Worm (Caenorhabditis elegans): ENCODE measurements around the gene otpl-3.

Gene otpl-3

DNA sequence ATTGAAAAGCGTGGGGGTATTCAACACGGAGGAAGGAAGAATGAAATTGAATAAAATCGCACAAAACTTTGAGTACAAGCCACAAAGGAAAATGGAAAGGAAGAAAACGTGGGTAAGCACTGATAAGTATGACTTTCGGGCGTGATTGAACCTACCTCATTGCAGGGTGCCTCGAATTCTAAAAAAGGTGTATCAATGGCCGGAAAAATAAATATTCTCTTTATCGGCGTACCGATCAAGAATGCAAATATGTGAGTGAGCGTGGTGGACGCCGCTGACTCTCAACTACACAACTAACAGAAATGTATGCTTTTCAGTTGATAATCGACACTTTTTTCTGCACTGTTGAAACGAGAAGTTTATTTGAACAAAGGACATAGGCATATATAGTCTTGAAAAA lies at the start of gene otpl-3:
otpl-3 (minus strand) TSS at position 304 of the 400 bp plus-strand sequence.
- TF ChIP-seq unc-62 (GFP tag; optimal IDR thresholded peaks at IDR 0.05), result no peak

DNA sequence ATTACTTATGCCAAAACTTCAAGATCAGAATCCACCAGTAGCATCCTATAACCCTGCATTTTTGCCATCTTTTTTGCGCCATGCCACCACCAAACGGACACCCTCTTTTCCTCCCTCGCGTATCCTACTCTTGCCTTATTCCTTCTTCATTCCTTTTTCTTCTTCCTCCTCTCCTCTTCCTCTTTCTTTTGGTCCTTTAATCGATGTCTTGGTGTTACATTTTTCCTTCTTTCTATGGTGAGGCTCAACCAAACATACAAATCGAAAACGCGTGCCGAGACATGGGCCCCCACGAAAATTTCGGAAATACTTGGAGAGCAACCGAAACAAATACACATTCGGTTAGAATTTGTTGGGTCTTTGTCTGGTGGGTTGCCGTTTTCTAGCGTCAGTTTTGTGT lies 46.7 kb upstream of the otpl-3 start:
- TF ChIP-seq unc-62 (GFP tag; optimal IDR thresholded peaks at IDR 0.05), result no peak

DNA sequence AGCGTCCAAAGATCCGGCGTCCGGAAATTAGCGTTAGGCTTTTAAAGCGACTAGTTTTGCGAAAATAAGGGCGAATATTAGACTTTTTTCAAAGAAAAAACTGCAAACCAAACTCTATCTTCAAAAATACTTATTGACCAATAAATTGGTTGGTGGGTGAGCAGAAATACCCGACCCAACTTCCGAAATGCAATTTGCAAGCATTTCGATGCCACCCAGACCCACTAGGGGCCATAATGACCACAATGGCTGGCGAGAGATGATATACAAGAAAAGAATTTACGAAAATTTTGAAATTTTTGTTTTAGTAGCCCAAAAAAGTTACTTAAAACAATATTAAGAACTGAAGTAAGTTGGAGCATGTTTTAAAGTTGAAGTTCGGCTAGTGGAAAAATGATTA lies 45.6 kb upstream of the otpl-3 start:
- TF ChIP-seq unc-62 (GFP tag; optimal IDR thresholded peaks at IDR 0.05), result no peak

DNA sequence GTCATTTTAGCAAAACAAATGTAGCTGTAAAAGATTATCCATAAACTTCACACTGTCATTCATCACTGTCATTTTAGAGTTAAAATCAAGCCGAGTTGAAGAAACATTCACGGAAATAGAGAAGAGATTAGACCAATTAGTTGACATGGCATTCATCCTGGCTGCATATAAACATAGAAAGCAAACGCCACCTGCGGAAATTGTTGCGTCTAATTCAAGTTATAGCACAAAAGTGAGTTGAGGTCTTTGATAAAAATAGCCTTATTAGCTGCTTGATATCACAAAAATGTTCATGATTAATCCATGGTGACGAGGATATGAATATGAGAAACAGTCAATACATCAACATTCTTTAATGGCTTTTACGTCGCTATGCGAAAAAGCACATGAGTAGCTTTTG lies 44.0 kb upstream of the otpl-3 start:
- TF ChIP-seq unc-62 (GFP tag; optimal IDR thresholded peaks at IDR 0.05), result no peak

DNA sequence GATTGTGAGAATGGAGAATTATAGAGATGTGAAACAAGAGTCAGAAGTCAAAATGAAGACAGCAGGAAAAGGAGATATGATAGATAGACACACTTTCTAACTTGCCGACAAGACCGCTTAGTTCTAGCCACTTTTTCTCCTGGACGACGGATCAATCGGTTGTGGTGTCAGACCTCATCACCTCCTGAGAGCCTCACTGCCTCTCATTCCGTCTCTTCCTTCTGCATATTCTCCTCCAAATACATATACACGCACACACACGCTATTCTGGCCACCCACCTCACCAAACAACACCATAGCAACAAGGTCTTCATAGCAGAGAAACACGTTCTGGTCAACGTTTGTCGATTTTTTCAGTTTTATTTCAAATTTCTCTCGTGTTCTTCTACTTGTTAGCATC lies 42.5 kb upstream of the otpl-3 start, which contains the start of gene F01E11.3:
F01E11.3 (plus strand) TSS at position 301 of the 400 bp plus-strand sequence.
- no peak for TF ChIP-seq unc-62 (GFP tag; optimal IDR thresholded peaks at IDR 0.05)

DNA sequence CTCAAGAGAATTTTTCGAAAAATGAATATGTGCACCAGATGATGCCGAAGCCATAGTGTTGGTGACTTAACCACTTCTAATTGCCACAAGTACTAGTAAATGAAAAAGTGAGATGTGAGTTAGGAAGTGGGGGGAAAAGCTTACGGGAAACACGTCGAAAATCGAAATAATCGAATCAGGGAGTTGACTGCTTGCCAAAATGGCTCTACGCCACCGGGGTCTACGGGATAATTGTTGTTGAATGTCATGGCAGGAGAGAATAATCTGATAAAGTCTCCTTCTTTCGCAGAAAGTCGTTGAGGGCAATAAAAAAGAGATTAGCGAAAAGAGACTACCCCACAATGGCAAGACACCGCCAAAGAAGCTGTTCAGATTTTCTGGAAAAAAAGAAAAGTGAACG lies 39.3 kb upstream of the otpl-3 start:
- TF ChIP-seq unc-62 (GFP tag; optimal IDR thresholded peaks at IDR 0.05), result no peak

DNA sequence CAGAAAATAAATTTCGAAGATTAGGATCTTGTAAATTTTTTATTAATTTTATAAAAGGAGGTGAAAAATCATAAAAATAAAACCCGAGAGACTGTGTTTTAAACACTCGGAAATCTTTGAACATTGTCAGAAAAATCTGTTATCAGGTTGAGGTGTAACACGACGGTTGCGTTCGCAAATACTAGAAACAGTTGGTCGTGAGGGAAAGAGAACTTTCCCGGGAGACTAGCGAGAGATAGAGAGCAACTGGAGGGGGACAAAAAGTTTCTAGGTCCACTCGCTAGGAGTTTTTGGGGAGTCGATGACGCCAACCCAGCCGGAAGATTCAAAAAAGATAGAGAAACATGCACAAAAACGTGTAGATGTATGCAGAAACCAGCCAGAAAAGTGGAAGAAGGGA lies 37.8 kb upstream of the otpl-3 start:
- TF ChIP-seq unc-62 (GFP tag; optimal IDR thresholded peaks at IDR 0.05), result no peak

DNA sequence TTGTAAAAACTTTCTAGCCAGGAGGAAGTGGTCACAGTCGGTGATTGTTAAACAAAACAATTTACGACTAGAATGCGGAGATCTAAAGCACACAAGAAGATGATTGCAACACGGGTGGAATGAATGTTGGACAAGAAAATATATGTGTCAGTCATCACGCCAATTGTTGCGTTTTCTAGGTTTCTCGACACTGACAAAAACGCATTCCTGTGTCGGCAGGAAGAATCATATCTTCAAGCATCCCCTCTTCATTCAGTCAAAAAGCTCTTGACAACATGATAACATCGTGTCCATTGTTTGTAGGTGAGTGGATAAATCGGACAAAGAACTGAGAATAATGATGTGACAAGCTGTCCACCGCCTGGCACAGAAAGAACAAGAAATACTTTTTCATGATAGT lies 35.0 kb upstream of the otpl-3 start:
- no peak for TF ChIP-seq unc-62 (GFP tag; optimal IDR thresholded peaks at IDR 0.05)

DNA sequence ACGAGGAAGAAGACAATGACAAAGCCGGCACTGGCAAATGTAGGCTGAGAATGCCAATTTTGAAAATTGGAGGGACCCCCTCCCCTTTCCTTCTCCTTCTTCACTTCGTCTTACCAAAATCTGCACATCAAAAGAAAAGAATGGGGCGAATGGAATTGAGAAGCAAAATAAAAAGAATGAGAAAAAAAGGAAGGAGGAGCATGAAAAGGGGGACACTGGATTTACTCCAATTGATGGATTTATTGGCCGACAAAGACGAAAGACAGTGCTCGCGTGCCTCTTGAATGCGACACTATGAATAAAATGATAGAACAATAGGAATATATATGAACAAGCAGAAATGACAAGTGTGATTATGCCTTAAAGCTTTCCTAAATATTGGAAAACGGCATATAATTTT lies 34.4 kb upstream of the otpl-3 start:
- TF ChIP-seq unc-62 (GFP tag; optimal IDR thresholded peaks at IDR 0.05), result no peak

DNA sequence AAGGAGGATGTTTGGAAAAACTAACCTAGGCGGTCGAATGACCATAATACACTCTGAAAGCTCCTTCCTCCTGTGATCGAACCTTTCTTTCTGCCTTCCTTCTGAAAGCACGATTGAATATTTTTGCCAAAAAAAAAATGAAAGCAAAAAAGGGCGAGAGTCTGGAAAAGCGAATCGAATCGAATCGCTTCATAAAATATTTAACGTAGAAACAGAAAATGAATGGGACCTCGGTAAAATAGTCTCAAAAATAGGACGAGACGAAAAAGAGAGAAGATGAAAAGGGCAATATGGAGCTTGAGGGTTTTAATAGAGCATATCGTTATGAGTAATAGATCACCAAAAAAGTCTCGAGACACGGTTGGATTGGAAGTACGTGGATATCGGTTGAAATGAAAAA lies 31.7 kb upstream of the otpl-3 start, which contains the start of gene inx-1:
inx-1 (minus strand) TSS at position 101 of the 400 bp plus-strand sequence.
- no peak for TF ChIP-seq unc-62 (GFP tag; optimal IDR thresholded peaks at IDR 0.05)

DNA sequence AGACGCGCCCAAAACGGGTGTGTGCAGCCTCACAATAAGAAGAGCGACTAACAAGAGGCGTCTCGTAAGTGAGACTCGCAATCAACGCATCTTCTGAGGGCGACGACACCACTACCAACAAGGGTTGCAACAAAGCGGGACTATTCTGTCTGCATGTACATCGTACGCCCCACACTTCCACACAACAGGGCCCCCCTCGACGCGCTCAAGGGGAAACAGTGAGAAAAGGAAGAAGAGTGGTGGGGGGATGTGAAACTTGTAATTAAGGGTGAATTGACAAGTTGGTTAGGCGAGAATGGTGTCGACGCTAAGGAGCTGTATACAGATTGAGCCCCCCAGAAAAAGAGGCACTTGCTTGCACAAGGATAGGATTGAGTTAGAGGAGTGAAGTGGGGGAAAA lies 28.8 kb upstream of the otpl-3 start:
- no peak for TF ChIP-seq unc-62 (GFP tag; optimal IDR thresholded peaks at IDR 0.05)

DNA sequence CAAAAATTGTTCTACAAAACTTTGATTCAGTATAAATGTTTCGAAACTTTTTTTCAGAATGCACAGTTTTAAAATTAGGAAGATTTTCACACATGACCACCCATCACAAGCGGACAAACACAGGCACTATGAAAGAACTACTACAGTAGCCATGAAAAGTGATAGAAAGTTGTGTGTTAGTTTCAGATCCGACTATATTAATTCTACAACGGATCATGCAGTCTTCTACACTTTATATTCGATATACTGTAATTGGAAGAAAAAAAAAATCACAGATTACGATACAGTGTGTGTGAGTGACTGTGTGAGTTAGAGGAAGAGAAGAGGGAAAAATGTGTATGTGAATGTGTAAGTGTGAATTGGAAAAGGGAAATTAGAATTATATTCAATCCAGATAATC lies 22.2 kb upstream of the otpl-3 start:
- no peak for TF ChIP-seq unc-62 (GFP tag; optimal IDR thresholded peaks at IDR 0.05)

DNA sequence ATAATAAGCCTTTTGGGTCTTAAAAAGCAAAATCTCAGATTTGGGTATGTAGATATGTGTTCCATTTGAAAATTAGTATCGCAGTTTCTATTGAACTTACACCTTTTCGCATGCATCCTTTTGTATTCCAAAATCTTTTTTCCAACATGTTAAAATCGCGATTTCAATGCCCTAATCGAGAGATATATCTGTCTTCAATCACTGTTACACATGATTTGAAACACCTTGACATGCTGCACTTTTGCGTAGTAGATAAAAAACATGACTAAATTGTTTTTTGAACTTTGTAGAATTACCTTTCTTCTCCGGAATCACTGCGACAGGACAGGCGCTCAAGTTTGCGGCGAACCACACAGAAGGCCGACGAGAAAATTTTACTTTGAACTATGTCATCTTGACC lies 17.1 kb upstream of the otpl-3 start:
- no peak for TF ChIP-seq unc-62 (GFP tag; optimal IDR thresholded peaks at IDR 0.05)

DNA sequence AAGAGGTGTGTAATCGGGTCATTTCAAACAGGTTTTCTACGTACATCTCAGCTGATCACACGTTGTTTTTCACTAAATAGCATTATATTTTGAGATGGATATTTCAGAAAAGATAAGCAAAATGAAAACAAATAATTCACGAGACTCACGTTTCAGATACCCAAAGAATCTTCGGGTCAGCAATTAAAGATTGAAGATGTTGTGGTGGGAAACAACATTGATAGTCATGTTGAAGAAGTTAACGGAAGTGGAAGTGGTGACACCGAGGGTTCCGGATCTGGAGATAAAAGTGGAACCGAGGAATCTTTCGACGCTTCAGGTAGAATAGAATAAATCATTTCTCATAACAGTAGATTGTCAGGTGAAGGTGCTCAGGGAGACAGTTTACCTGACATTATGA lies 16.2 kb upstream of the otpl-3 start:
- no peak for TF ChIP-seq unc-62 (GFP tag; optimal IDR thresholded peaks at IDR 0.05)

DNA sequence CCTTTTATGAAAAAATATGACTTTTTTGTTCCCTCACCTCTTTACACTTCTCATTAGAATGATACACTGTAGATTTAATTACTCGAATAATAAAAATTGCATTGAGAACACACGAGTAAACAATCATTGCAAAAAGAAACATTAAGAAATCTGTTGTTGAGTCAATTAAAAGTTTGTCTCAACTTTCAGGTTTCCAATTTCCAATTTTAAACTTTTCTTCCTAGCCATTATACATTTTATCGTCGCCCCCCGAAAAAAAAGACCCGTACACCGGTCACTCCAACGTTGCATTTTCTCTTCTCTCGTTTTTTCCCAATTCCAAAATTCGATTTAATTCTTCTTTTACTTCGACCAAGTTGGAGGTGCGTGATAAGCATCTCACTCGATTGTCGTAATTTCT lies 15.4 kb upstream of the otpl-3 start, which contains the start of gene C16E9.1:
C16E9.1 (plus strand) TSS at position 301 of the 400 bp plus-strand sequence.
- no peak for TF ChIP-seq unc-62 (GFP tag; optimal IDR thresholded peaks at IDR 0.05)

DNA sequence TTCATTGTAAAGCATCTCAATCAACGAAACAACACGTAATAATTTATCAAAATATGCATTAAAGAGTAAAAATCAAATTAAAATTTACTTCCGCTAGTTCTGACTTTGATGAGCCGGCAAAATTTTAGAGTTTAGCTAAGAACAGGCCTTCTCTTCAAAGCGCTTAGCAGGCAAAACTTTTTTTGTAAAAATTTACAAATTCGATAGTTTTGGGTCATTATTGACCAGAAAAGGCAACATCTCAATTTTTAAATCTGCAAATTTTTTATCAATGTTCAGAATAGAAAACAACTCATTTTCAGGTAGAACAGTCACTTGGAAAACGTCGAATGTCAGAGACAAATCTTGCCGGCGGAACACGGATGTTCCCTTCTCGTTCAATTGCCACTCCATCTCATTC lies 13.2 kb upstream of the otpl-3 start:
- TF ChIP-seq unc-62 (GFP tag; optimal IDR thresholded peaks at IDR 0.05), result no peak

DNA sequence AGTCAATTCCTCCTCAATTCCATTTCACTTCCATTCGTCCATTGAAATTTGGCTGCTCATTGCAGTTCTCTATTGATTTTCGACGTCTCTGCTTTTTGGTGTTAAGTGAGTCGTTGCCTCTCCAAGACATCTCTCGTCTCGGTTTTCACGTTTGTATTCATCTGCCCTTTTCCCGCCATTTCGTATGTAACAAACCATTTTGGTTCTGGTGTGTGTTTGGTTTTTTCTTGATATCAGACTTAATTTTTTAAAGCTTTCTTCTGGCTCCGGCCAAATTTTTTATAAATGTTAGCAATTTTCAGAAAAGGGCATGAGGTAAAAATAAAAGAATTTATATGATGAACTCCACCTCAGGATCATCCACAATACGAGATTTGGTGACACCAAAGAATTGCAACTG lies 10.9 kb upstream of the otpl-3 start, which contains the start of gene C16E9.2:
C16E9.2 (plus strand) TSS at position 301 of the 400 bp plus-strand sequence.
- no peak for TF ChIP-seq unc-62 (GFP tag; optimal IDR thresholded peaks at IDR 0.05)

DNA sequence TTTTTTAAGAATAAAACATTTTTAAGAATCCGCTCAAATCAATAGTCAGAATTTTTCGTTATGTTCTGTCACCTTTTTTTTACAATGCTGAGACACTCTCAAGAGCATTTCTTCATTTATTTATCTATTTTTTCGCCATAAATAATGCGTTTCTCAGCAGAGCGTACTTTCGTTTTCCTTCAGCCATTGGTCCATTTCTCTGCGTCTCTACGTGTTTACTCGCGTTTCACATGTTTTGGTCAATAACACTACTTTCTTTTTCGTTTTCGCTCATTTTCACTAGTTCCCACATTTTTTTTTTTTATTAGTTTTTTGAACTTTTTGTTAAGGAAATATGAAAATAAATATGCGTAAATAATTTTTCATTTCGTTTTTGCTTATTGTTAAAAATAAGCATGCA lies 9.9 kb upstream of the otpl-3 start:
- no peak for TF ChIP-seq unc-62 (GFP tag; optimal IDR thresholded peaks at IDR 0.05)
